Worm (Caenorhabditis elegans) whole organism, early embryonic: ENCODE results near the gene chca-1.

Experiments used
- ama-1 ChIP-seq: fragments of 150-350 bp; optimal IDR thresholded peaks from 2 replicates; lab custom pipeline; 2014
- ceh-13 ChIP-seq: fragments of 200-800 bp; sonication (Bioruptor generic); optimal IDR thresholded peaks from 2 replicates; lab custom pipeline; 2018; ENCODE audit warnings: mild to moderate bottlenecking, missing genetic modification characterization, missing compliant biosample characterization
- ceh-36 ChIP-seq: sonication (generic microtip); optimal IDR thresholded peaks from 2 replicates; lab custom pipeline; 2016; ENCODE audit warnings: missing genetic modification characterization, inconsistent platforms, missing compliant biosample characterization
- flt-1 ChIP-seq: fragments of 200-800 bp; sonication (Bioruptor generic); IDR thresholded peaks from 2 replicates; pipeline ENCODE4 v1.3.6; 2022; ENCODE audit warnings: missing genetic modification characterization, missing compliant biosample characterization
- hmg-4 ChIP-seq: fragments of 200-800 bp; sonication (Bioruptor generic); optimal IDR thresholded peaks from 2 replicates; lab custom pipeline; 2018; ENCODE audit warnings: mild to moderate bottlenecking, missing genetic modification characterization, missing compliant biosample characterization
- hnd-1 ChIP-seq: sonication (generic microtip); optimal IDR thresholded peaks from 2 replicates; lab custom pipeline; 2016; ENCODE audit warnings: missing genetic modification characterization, missing compliant biosample characterization
- scrt-1 ChIP-seq: fragments of 200-800 bp; sonication (Bioruptor generic); IDR thresholded peaks from 2 replicates; pipeline ENCODE4 v1.3.6; 2022; ENCODE audit warnings: missing genetic modification characterization, missing compliant biosample characterization
- tbx-37 ChIP-seq: fragments of 200-800 bp; sonication (Bioruptor generic); conservative IDR thresholded peaks from 2 replicates; pipeline ENCODE4 v1.3.6; 2022; ENCODE audit warnings: missing genetic modification reagents, missing genetic modification characterization, missing compliant biosample characterization

DNA sequence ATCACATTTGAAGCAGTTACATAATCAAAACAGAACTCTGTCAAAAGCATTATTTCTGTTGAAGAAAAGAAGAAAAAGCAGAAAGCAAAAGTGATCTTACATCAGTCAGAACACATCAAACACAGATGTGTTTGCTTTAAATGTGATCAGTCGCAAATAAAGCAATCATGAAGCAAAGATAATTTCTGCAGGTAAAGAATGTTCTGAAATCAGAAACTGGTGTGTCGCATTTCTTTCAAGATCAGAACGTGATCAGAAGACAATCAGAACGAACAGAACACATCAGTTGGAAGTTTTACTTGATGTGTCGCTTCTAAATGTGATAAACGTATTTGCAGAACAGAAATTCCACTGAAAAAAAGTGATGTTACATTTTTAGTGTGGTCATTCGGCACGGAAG lies 47.9 kb downstream of the chca-1 start:
- TF ChIP-seq hmg-4 (GFP tag; lab: Kevin White, UChicago), result no peak
- no peak for TF ChIP-seq ama-1
- no peak for TF ChIP-seq tbx-37 (GFP tag; lab: Robert Waterston, UW)
- TF ChIP-seq flt-1 (GFP tag; lab: Robert Waterston, UW), result no peak
- TF ChIP-seq hnd-1 (tag; lab: Kevin White, UChicago), result no peak
- no peak for TF ChIP-seq ceh-36 (tag; lab: Kevin White, UChicago)
- TF ChIP-seq scrt-1, result no peak
- TF ChIP-seq ceh-13, result no peak
